Fruit fly (Drosophila melanogaster): Measurements from ENCODE around the gene CG13813.

dm6 chr3L:20241987-20242982 is 10.8 kb downstream of the CG13813 start:
- peak; percentile 60 for TF ChIP-seq pad (GFP tag; optimal IDR thresholded peaks at IDR 0.05)
- peak; percentile 70 for TF ChIP-seq CG7101 (tag; optimal IDR thresholded peaks at IDR 0.05)
- peak; percentile 36 for TF ChIP-seq ovo (GFP tag; optimal IDR thresholded peaks at IDR 0.05)
- no peak for TF ChIP-seq cnc (optimal IDR thresholded peaks at IDR 0.05)
- TF ChIP-seq CG12768 (GFP tag; optimal IDR thresholded peaks at IDR 0.05): peak; percentile 66
- peak; percentile 57 for TF ChIP-seq CG7045 (GFP tag; optimal IDR thresholded peaks at IDR 0.05)
- no peak for TF ChIP-seq cic (GFP tag; optimal IDR thresholded peaks at IDR 0.05)
- peak; percentile 40 for TF ChIP-seq Crg-1 (GFP tag; optimal IDR thresholded peaks at IDR 0.05)

All from whole organism, adult.